Worm (Caenorhabditis elegans) whole organism, young adult: ENCODE data around the gene twk-10.

ENCODE experiments used
- T07F8.4 ChIP-seq: sonication (generic microtip); optimal IDR thresholded peaks from 2 replicates; lab custom pipeline; 2016; ENCODE audit warnings: mild to moderate bottlenecking, missing genetic modification characterization, moderate library complexity, missing compliant biosample characterization
- ama-1 ChIP-seq, 3 experiments: fragments of 150-350 bp in 1 of 3; sonication (generic microtip) in 2 of 3; optimal IDR thresholded peaks; 2 replicates each; lab custom pipeline; 2014 to 2018; ENCODE audit warnings: missing biosample characterization in 2 of 3, missing genetic modification characterization in 2 of 3, missing genetic modification reagents in 2 of 3
- bed-1 ChIP-seq: fragments of 200-800 bp; sonication (Bioruptor generic); IDR thresholded peaks from 2 replicates; pipeline ENCODE4 v1.3.6; 2022; ENCODE audit warnings: missing genetic modification reagents, missing genetic modification characterization, missing compliant biosample characterization
- ekl-4 ChIP-seq: fragments of 200-800 bp; sonication (Bioruptor generic); IDR thresholded peaks from 2 replicates; pipeline ENCODE4 v1.3.6; 2022; ENCODE audit warnings: missing genetic modification reagents, missing genetic modification characterization, missing compliant biosample characterization
- sdz-38 ChIP-seq: sonication (generic microtip); optimal IDR thresholded peaks from 2 replicates; lab custom pipeline; 2016; ENCODE audit warnings: missing genotype, missing genetic modification characterization, missing compliant biosample characterization
- somi-1 ChIP-seq: fragments of 200-800 bp; sonication (Bioruptor generic); optimal IDR thresholded peaks from 2 replicates; lab custom pipeline; 2018; ENCODE audit warnings: mild to moderate bottlenecking, missing genetic modification characterization, missing compliant biosample characterization

DNA sequence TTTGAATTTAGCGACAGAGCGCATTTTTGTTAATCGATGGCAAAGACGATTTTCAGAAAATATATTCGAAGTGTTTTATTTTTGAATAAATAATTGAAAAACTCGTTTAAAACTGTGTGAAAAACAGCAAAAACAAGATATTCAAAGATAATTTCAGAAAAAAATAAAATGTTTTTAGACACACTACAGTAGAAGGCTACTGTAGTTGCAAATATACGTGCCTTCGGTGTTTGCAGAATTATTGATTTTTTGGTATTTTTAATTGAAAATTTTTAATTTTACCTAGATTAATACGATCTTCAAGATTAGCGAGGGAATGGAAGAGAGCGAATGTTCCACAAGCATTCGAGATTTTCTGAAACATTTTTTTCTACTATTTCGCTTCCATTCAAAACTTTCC lies 41.5 kb upstream of the twk-10 start:
- TF ChIP-seq bed-1 (GFP tag; lab: Robert Waterston, UW) (no peak), ama-1 (optimal IDR thresholded peaks at IDR 0.05; lab: Kevin White, UChicago) (no peak), ama-1 (GFP tag; optimal IDR thresholded peaks at IDR 0.05; lab: Kevin White, UChicago) (no peak), somi-1 (GFP tag; lab: Kevin White, UChicago) (no peak), T07F8.4 (no peak), sdz-38 (no peak), ekl-4 (no peak)
